Worm (Caenorhabditis elegans) whole organism, L3 larva: ENCODE data around the gene msrp-6.
A peak's percentile ranks its signal among the peaks of the same experiment; 100 is the strongest.
"Not testable (repeated sequence)": the region's sequence is repeated elsewhere in the genome, so short reads cannot be mapped to it uniquely, and the experiment has no call there.

ENCODE experiments used
- R02D3.7 ChIP-seq: fragments of 150-350 bp; optimal IDR thresholded peaks from 2 replicates; lab custom pipeline; 2014; ENCODE audit warnings: missing biosample characterization, missing genetic modification characterization
- aly-2 ChIP-seq: fragments of 150-350 bp; optimal IDR thresholded peaks from 2 replicates; lab custom pipeline; 2014; ENCODE audit warnings: missing biosample characterization, missing genetic modification characterization
- ama-1 ChIP-seq: fragments of 150-350 bp; optimal IDR thresholded peaks from 2 replicates; lab custom pipeline; 2018
- ceh-16 ChIP-seq: sonication (generic microtip); optimal IDR thresholded peaks from 2 replicates; lab custom pipeline; 2017; ENCODE audit warnings: missing biosample characterization, missing genetic modification characterization
- ceh-82 ChIP-seq: fragments of 150-350 bp; optimal IDR thresholded peaks from 2 replicates; lab custom pipeline; 2014; ENCODE audit warnings: missing biosample characterization, missing genetic modification characterization
- ceh-9 ChIP-seq: sonication (generic microtip); optimal IDR thresholded peaks from 2 replicates; lab custom pipeline; 2018; ENCODE audit warnings: missing biosample characterization, missing genetic modification characterization
- egl-5 ChIP-seq: fragments of 150-350 bp; optimal IDR thresholded peaks from 2 replicates; lab custom pipeline; 2017; ENCODE audit warnings: missing biosample characterization, missing genetic modification reagents, missing genetic modification characterization, inconsistent platforms
- elt-1 ChIP-seq: fragments of 150-350 bp; optimal IDR thresholded peaks from 2 replicates; lab custom pipeline; 2014; ENCODE audit warnings: missing biosample characterization, missing genetic modification characterization
- elt-2 ChIP-seq: sonication (generic microtip); optimal IDR thresholded peaks from 2 replicates; lab custom pipeline; 2016; ENCODE audit warnings: missing genetic modification reagents, mild to moderate bottlenecking, missing genetic modification characterization, missing compliant biosample characterization
- elt-3 ChIP-seq, 3 experiments: fragments of 150-350 bp in 1 of 3; sonication (generic microtip) in 2 of 3; optimal IDR thresholded peaks; 2 replicates in 2 of 3; 4 replicates in 1 of 3; lab custom pipeline; 2014 to 2017; ENCODE audit warnings: missing biosample characterization in 3 of 3, missing genetic modification characterization in 3 of 3
- eor-1 ChIP-seq, 2 experiments: fragments of 150-350 bp; optimal IDR thresholded peaks; 2 replicates each; lab custom pipeline; 2014 to 2018; ENCODE audit warnings: missing biosample characterization in 2 of 2, missing genetic modification characterization in 2 of 2
- fkh-10 ChIP-seq: sonication (generic microtip); optimal IDR thresholded peaks from 2 replicates; lab custom pipeline; 2017; ENCODE audit warnings: missing biosample characterization, missing genetic modification reagents, missing genetic modification characterization
- fos-1 ChIP-seq: fragments of 150-350 bp; optimal IDR thresholded peaks from 2 replicates; lab custom pipeline; 2014; ENCODE audit warnings: missing biosample characterization, missing genetic modification characterization
- hmg-11 ChIP-seq: sonication (generic microtip); optimal IDR thresholded peaks from 2 replicates; lab custom pipeline; 2016; ENCODE audit warnings: missing genetic modification characterization, missing compliant biosample characterization
- lin-15B ChIP-seq: fragments of 150-350 bp; optimal IDR thresholded peaks from 2 replicates; lab custom pipeline; 2014; ENCODE audit warnings: missing biosample characterization, missing genetic modification characterization
- lsy-12 ChIP-seq: sonication (generic microtip); optimal IDR thresholded peaks from 2 replicates; lab custom pipeline; 2016; ENCODE audit warnings: mild to moderate bottlenecking, missing genetic modification characterization, missing compliant biosample characterization
- mml-1 ChIP-seq: fragments of 150-350 bp; sonication (generic microtip); optimal IDR thresholded peaks from 3 replicates; lab custom pipeline; 2014; ENCODE audit warnings: missing biosample characterization, missing genetic modification characterization
- nfya-1 ChIP-seq: sonication (generic microtip); optimal IDR thresholded peaks from 2 replicates; lab custom pipeline; 2017; ENCODE audit warnings: missing genetic modification characterization, mild to moderate bottlenecking, missing compliant biosample characterization, antibody characterized with exemption, moderate library complexity; ENCODE audit not compliant: insufficient read depth
- nhr-11 ChIP-seq: fragments of 150-350 bp; optimal IDR thresholded peaks from 2 replicates; lab custom pipeline; 2014; ENCODE audit warnings: missing biosample characterization, missing genetic modification characterization
- nhr-12 ChIP-seq: fragments of 150-350 bp; optimal IDR thresholded peaks from 2 replicates; lab custom pipeline; 2014; ENCODE audit warnings: missing biosample characterization, missing genetic modification characterization
- nhr-23 ChIP-seq: fragments of 150-350 bp; optimal IDR thresholded peaks from 2 replicates; lab custom pipeline; 2014; ENCODE audit warnings: missing biosample characterization, missing genetic modification reagents, missing genetic modification characterization
- nhr-237 ChIP-seq: fragments of 150-350 bp; optimal IDR thresholded peaks from 2 replicates; lab custom pipeline; 2014; ENCODE audit warnings: missing biosample characterization, missing genetic modification characterization
- nhr-25 ChIP-seq: sonication (generic microtip); optimal IDR thresholded peaks from 2 replicates; lab custom pipeline; 2017; ENCODE audit warnings: missing biosample characterization, missing genetic modification characterization
- nhr-76 ChIP-seq: fragments of 150-350 bp; sonication (generic microtip); optimal IDR thresholded peaks from 5 replicates; lab custom pipeline; 2014; ENCODE audit warnings: missing biosample characterization, missing genetic modification characterization
- nhr-77 ChIP-seq: fragments of 150-350 bp; optimal IDR thresholded peaks from 2 replicates; lab custom pipeline; 2014; ENCODE audit warnings: missing biosample characterization, missing genetic modification characterization
- pha-4 ChIP-seq: fragments of 150-350 bp; optimal IDR thresholded peaks from 2 replicates; lab custom pipeline; 2014; ENCODE audit warnings: missing biosample characterization, missing genetic modification reagents, missing genetic modification characterization
- sea-2 ChIP-seq: fragments of 150-350 bp; sonication (generic microtip); optimal IDR thresholded peaks from 4 replicates; lab custom pipeline; 2014; ENCODE audit warnings: missing biosample characterization, missing genetic modification reagents, missing genetic modification characterization
- skn-1 ChIP-seq: fragments of 150-350 bp; optimal IDR thresholded peaks from 2 replicates; lab custom pipeline; 2014; ENCODE audit warnings: missing biosample characterization, missing genetic modification characterization
- tbx-2 ChIP-seq: sonication (generic microtip); optimal IDR thresholded peaks from 2 replicates; lab custom pipeline; 2016; ENCODE audit warnings: mild to moderate bottlenecking, missing genetic modification characterization, missing compliant biosample characterization
- unc-39 ChIP-seq: sonication (generic microtip); optimal IDR thresholded peaks from 4 replicates; lab custom pipeline; 2017; ENCODE audit warnings: missing biosample characterization, missing genetic modification characterization
- unc-62 ChIP-seq: fragments of 150-350 bp; sonication (generic microtip); optimal IDR thresholded peaks from 4 replicates; lab custom pipeline; 2014; ENCODE audit warnings: missing biosample characterization, missing genetic modification reagents, missing genetic modification characterization
- zag-1 ChIP-seq: fragments of 150-350 bp; optimal IDR thresholded peaks from 2 replicates; lab custom pipeline; 2014; ENCODE audit warnings: missing biosample characterization, missing genetic modification characterization
- ztf-11 ChIP-seq: fragments of 150-350 bp; optimal IDR thresholded peaks from 2 replicates; lab custom pipeline; 2014; ENCODE audit warnings: missing biosample characterization, missing genetic modification characterization
- ztf-4 ChIP-seq: fragments of 150-350 bp; optimal IDR thresholded peaks from 2 replicates; lab custom pipeline; 2014; ENCODE audit warnings: missing biosample characterization, missing genetic modification characterization

Gene msrp-6

DNA sequence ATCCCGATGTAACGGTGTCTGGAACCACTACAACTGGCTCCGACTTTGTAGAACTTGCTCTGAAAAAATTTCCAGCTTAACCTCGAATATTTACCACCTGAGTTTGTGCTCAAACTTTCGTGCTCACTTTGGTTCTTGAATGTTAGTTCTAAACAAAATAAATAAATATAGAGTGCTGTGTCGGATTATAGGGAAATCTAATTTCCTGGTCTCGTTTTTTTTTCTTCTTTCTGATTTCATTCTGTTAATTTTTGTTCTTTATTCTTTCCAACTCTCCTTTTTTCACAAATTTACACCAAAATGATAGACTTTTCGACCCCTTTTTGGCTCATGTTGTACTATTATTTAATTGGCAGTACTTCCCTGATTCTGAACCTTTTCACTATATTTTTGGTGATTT lies 10.0 kb downstream of the msrp-6 start, which contains the start of gene sri-37:
Gene sri-37 (plus strand): TSS at position 301 of the 400 bp plus-strand sequence.
- TF ChIP-seq R02D3.7 (tag; lab: Kevin White, UChicago) (no peak), unc-39 (tag; lab: Kevin White, UChicago) (no peak), nhr-237 (tag; lab: Kevin White, UChicago) (no peak), unc-62 (GFP tag; lab: Kevin White, UChicago) (no peak), nhr-12 (tag; lab: Kevin White, UChicago) (no peak)
- TF ChIP-seq, all 47 proteins: peak for 0

DNA sequence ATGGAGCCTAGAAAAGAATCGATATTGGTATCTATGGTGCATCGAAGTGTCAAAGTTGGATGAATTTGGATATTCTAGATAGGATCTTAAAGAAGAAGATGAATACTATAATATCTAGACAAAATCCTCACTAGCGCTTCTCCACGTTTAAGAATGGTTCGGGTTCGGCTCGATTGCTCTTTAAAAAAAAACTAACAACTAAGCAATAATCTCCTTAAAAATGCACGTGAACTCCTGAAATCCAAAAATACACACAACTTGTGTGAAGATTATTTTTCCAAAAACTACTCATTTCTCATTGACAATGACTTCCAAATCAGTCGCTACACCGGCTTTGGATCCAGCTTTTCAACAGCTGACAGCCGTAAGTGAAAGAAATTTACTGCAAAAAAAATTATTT lies 11.9 kb downstream of the msrp-6 start, which contains the start of gene D2062.1:
Gene D2062.1 (plus strand): TSS at position 301 of the 400 bp plus-strand sequence.
- no peak for TF ChIP-seq ceh-82 (tag; lab: Kevin White, UChicago)
- TF ChIP-seq elt-3 (tag; optimal IDR thresholded peaks at IDR 0.05; lab: Kevin White, UChicago): no peak
- TF ChIP-seq R02D3.7 (tag; lab: Kevin White, UChicago): no peak
- no peak for TF ChIP-seq fkh-10
- TF ChIP-seq nhr-11 (tag; lab: Kevin White, UChicago): no peak
- TF ChIP-seq lin-15B (tag; lab: Kevin White, UChicago): no peak
- no peak for TF ChIP-seq hmg-11 (tag; lab: Kevin White, UChicago)
- no peak for TF ChIP-seq fos-1
- no peak for TF ChIP-seq zag-1 (tag; lab: Kevin White, UChicago)
- TF ChIP-seq tbx-2 (tag; lab: Kevin White, UChicago): no peak
- TF ChIP-seq elt-2 (tag; lab: Kevin White, UChicago): no peak
- TF ChIP-seq nhr-237 (tag; lab: Kevin White, UChicago): no peak
- TF ChIP-seq pha-4: no peak
- TF ChIP-seq ztf-4 (tag; lab: Kevin White, UChicago): no peak
- TF ChIP-seq unc-62 (GFP tag; lab: Kevin White, UChicago): no peak
- no peak for TF ChIP-seq nhr-23
- no peak for TF ChIP-seq aly-2 (tag; lab: Kevin White, UChicago)
- TF ChIP-seq ceh-16 (tag; lab: Kevin White, UChicago): no peak

DNA sequence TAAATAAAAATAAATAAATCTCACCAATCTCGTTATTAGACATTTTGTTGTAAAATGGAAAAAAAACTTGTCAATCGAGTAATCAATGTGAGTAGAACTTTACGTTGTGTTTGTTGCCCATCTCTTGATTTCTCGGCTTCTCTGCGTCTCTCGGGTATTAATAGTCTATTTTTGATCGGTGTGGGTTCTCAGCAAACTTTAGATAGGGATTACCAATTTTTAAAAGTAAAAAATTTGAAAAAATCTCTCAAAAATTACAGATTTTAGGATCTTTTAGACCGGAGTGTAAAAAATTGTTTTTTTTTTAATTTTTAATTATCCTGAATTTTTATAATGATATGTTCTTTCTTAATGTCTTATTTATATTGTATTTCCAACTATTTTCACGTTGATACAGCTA lies 18.1 kb downstream of the msrp-6 start, which contains the start of gene F22E5.21:
Gene F22E5.21 (minus strand): TSS at position 101 of the 400 bp plus-strand sequence.
- TF ChIP-seq tbx-2 (tag; lab: Kevin White, UChicago): no peak
- no peak for TF ChIP-seq nhr-23
- no peak for TF ChIP-seq skn-1 (tag; lab: Kevin White, UChicago)
- no peak for TF ChIP-seq eor-1 (tag; optimal IDR thresholded peaks at IDR 0.05; lab: Kevin White, UChicago)
- TF ChIP-seq nhr-25 (tag; lab: Kevin White, UChicago): no peak
- no peak for TF ChIP-seq elt-2 (tag; lab: Kevin White, UChicago)
- no peak for TF ChIP-seq nhr-76 (tag; lab: Kevin White, UChicago)
- no peak for TF ChIP-seq fkh-10
- TF ChIP-seq ama-1 (lab: Kevin White, UChicago): no peak
- no peak for TF ChIP-seq egl-5 (tag; lab: Kevin White, UChicago)
- TF ChIP-seq lin-15B (tag; lab: Kevin White, UChicago): no peak

DNA sequence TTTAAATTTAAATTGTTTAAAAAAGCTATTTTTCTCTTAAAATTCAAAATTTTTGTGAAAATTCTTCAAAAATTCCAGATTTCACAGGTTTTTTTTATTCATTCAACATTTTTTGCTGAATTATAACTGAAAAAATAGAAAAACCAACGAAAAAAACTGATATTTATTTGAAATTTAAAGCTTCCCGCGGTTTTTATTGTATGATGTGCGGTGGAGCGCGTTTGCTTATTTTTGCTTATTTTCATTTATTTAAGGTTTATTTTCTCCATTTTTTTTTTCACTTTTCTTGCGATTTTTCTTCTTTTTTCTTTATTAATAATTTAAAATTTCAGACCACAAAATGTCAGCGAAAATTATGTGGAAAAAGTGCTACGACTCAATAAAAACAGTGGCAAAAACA lies 18.8 kb downstream of the msrp-6 start, which contains the start of gene F22E5.9:
Gene F22E5.9 (plus strand): TSS at position 327 of the 400 bp plus-strand sequence.
- no peak for TF ChIP-seq tbx-2 (tag; lab: Kevin White, UChicago)
- TF ChIP-seq nhr-76 (tag; lab: Kevin White, UChicago): no peak
- TF ChIP-seq lsy-12: no peak
- no peak for TF ChIP-seq elt-1 (tag; lab: Kevin White, UChicago)
- peak; percentile 32 for TF ChIP-seq pha-4
- TF ChIP-seq unc-62 (GFP tag; lab: Kevin White, UChicago): no peak
- TF ChIP-seq skn-1 (tag; lab: Kevin White, UChicago): peak; percentile 52
- TF ChIP-seq, all 47 proteins: peak for 2

DNA sequence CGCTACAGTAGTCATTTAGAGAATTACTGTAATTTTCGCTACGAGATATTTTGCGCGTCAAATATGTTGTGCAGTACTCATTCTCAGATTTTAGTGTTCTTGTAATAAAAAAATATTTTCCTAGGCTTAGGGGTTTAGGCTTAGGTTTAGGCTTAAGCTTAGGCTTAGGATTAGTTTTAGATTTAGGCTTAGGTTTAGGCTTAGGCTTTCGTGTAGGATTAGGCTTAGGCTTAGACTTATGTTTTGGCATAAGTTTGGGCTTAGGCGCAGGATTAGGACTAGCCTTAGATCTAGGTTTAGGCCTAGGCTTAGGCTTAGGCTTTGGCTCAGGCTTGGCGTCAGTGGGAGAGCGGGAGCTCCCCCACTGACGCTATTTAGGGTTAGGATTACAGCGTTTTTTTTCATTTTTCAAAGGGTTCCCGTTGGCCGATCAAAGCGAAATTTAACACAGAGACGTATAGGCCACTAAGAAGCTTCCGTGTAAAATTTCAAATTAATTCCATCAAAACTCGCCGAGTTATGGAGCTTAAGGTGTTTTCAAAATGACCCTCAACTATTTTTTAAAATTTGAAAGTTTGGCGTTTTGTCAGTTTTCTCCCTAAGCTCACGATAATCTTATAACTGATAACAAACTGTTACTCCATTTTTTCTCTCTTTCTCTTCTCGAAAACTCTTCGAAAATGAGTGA lies 20.3 kb downstream of the msrp-6 start, which contains the start of gene F22E5.8:
Gene F22E5.8 (plus strand): TSS at position 638 of the 688 bp plus-strand sequence.
- TF ChIP-seq sea-2 (GFP tag; lab: Kevin White, UChicago); elt-1 (tag; lab: Kevin White, UChicago); aly-2 (tag; lab: Kevin White, UChicago): not testable (repeated sequence)

DNA sequence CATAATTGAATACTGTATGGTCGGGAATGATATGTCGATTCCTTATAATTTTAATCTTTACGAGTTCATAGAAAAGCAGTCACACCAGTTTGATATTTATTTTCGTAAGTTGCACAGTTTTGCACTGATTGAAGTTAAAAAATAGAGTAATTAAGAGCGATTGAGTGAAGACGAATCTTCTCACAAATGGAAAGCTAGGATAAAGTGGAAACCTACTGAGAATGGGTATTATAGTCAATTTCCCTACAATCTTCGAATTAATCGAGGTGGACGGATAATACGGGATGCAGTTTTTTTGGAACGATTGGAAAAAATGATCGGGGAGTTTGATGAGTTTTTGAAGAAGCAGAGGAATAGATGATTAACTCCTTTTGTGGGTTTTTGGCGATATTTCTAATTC lies 21.7 kb downstream of the msrp-6 start, which contains the start of gene F22E5.23:
Gene F22E5.23 (plus strand): TSS at position 301 of the 400 bp plus-strand sequence.
- TF ChIP-seq nfya-1 (tag; lab: Kevin White, UChicago) (no peak), ceh-9 (tag; lab: Kevin White, UChicago) (no peak), nhr-12 (tag; lab: Kevin White, UChicago) (no peak), aly-2 (tag; lab: Kevin White, UChicago) (no peak), ztf-11 (tag; lab: Kevin White, UChicago) (no peak), mml-1 (tag; lab: Kevin White, UChicago) (no peak), nhr-77 (no peak), lsy-12 (no peak), ztf-4 (tag; lab: Kevin White, UChicago) (no peak)
